Worm (Caenorhabditis elegans) whole organism, midembryonic: ENCODE data around the gene C25A6.1.

ENCODE experiments used
- T22C8.4 ChIP-seq: fragments of 200-800 bp; sonication (Bioruptor generic); IDR thresholded peaks from 2 replicates; pipeline ENCODE4 v1.3.6; 2022; ENCODE audit warnings: missing genetic modification characterization, missing compliant biosample characterization
- klf-2 ChIP-seq: fragments of 200-800 bp; sonication (Bioruptor generic); conservative IDR thresholded peaks from 2 replicates; pipeline ENCODE4 v1.3.6; 2022; ENCODE audit warnings: missing genetic modification reagents, missing genetic modification characterization, missing compliant biosample characterization
- med-1 ChIP-seq: sonication (generic microtip); optimal IDR thresholded peaks from 2 replicates; lab custom pipeline; 2017; ENCODE audit warnings: missing genetic modification characterization, mild to moderate bottlenecking, missing compliant biosample characterization, antibody characterized with exemption, missing genetic modification reagents; ENCODE audit not compliant: insufficient read depth
- tab-1 ChIP-seq: fragments of 200-800 bp; sonication (Bioruptor generic); IDR thresholded peaks from 2 replicates; pipeline ENCODE4 v1.3.6; 2022; ENCODE audit warnings: missing genetic modification characterization, missing compliant biosample characterization
- ztf-29 ChIP-seq: fragments of 200-800 bp; sonication (Bioruptor generic); IDR thresholded peaks from 2 replicates; pipeline ENCODE4 v1.3.6; 2022; ENCODE audit warnings: missing genetic modification reagents, missing genetic modification characterization, missing compliant biosample characterization

DNA sequence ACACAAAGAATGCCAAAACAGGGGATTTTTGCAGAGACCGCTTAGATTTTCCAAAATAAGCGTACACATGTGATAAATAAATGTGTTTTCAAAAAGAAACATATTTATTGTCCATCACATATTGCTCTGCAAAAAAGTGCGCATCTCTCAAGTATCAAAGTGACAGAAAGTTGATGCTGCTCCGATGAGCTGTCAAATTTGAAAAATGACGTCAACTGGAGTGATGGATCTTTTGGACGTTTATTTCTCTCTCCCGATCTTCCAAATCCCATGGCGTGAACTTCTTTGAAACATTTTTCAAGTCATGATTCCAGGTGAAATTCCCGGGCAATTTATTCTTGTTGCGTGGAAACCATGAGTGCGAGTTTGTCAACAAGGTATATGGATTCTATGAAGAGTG is 598 bp downstream of the C25A6.1 start:
- TF ChIP-seq klf-2 (GFP tag; lab: Robert Waterston, UW), result no peak
- TF ChIP-seq T22C8.4 (GFP tag; lab: Robert Waterston, UW), result no peak
- no peak for TF ChIP-seq med-1 (GFP tag; lab: Kevin White, UChicago)
- no peak for TF ChIP-seq tab-1
- TF ChIP-seq ztf-29 (GFP tag; lab: Robert Waterston, UW), result no peak
